Worm (Caenorhabditis elegans) whole organism, L4 larva: Measurements from ENCODE around the gene F41G3.10.

ENCODE experiments used
- attf-4 ChIP-seq: sonication (generic microtip); optimal IDR thresholded peaks from 3 replicates; lab custom pipeline; 2017; ENCODE audit warnings: missing biosample characterization, missing genetic modification characterization
- ces-1 ChIP-seq: fragments of 150-350 bp; sonication (generic microtip); optimal IDR thresholded peaks from 4 replicates; lab custom pipeline; 2014; ENCODE audit warnings: missing biosample characterization, missing genetic modification reagents, missing genetic modification characterization
- daf-16 ChIP-seq, 3 experiments: sonication (generic microtip); optimal IDR thresholded peaks; 2 replicates each; lab custom pipeline; 2016 to 2017; ENCODE audit warnings: missing genetic modification characterization in 3 of 3, missing genetic modification reagents in 3 of 3, mild to moderate bottlenecking in 2 of 3, missing compliant biosample characterization in 2 of 3, missing biosample characterization in 1 of 3, moderate library complexity in 1 of 3
- mdt-29 ChIP-seq: fragments of 200-800 bp; sonication (Bioruptor generic); IDR thresholded peaks from 2 replicates; pipeline ENCODE4 v1.3.6; 2022; ENCODE audit warnings: missing genetic modification reagents, missing genetic modification characterization, missing compliant biosample characterization
- nhr-42 ChIP-seq: fragments of 200-800 bp; sonication (Bioruptor generic); IDR thresholded peaks from 2 replicates; pipeline ENCODE4 v1.3.6; 2022; ENCODE audit warnings: missing genetic modification characterization, missing compliant biosample characterization
- pqm-1 ChIP-seq: sonication (generic microtip); optimal IDR thresholded peaks from 2 replicates; lab custom pipeline; 2017; ENCODE audit warnings: missing biosample characterization, missing genetic modification characterization
- snpc-4 ChIP-seq: fragments of 150-350 bp; optimal IDR thresholded peaks from 2 replicates; lab custom pipeline; 2014; ENCODE audit warnings: missing biosample characterization, missing genetic modification characterization
- unc-62 ChIP-seq, 3 experiments: fragments of 150-350 bp in 1 of 3; sonication (generic microtip); optimal IDR thresholded peaks in 2 of 3; peaks in 1 of 3; 1 replicate in 1 of 3; 2 replicates in 2 of 3; lab custom pipeline; 2014 to 2017; ENCODE audit warnings: missing biosample characterization in 3 of 3, missing genetic modification characterization in 3 of 3, missing genetic modification reagents in 3 of 3, missing genotype in 1 of 3

DNA sequence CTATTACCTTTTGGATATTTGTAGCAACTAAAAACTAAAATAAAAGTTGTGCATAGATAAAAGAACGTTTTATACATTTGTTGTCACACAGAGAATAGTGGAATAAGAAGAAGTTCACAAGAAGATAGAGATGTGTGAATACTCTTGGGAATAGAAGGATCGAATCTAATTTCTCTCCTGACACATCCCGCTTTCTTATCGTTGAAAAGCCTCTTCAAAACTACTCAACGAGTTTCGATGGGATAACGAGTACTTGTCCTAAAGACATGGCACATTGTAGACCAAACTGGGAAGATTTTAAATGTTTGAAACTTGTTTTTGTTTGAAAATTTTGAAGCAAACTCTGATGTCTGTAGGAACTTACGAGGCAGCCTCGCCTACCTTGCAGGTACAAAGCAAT is 23.2 kb upstream of the F41G3.10 start:
- TF ChIP-seq ces-1 (GFP tag; lab: Kevin White, UChicago) (no peak), nhr-42 (GFP tag; lab: Robert Waterston, UW) (no peak), daf-16 (GFP tag; optimal IDR thresholded peaks at IDR 0.05; lab: Kevin White, UChicago) (no peak), daf-16 (tag; optimal IDR thresholded peaks at IDR 0.05; lab: Kevin White, UChicago) (no peak), unc-62 (GFP tag; optimal IDR thresholded peaks at IDR 0.05 in 1 of 2; lab: Kevin White, UChicago) (no peak), unc-62 (tag; optimal IDR thresholded peaks at IDR 0.05; lab: Kevin White, UChicago) (no peak), attf-4 (tag; lab: Kevin White, UChicago) (no peak), pqm-1 (tag; lab: Kevin White, UChicago) (no peak), mdt-29 (GFP tag; lab: Robert Waterston, UW) (no peak), snpc-4 (tag; lab: Kevin White, UChicago) (no peak)
